Worm (Caenorhabditis elegans) whole organism, L1 larva: ENCODE data around the gene fah-1.

Experiments
- C16A3.4 ChIP-seq: fragments of 150-350 bp; optimal IDR thresholded peaks from 2 replicates; lab custom pipeline; 2014; ENCODE audit warnings: missing biosample characterization, missing genetic modification characterization
- fkh-10 ChIP-seq: sonication (generic microtip); optimal IDR thresholded peaks from 2 replicates; lab custom pipeline; 2017; ENCODE audit warnings: missing biosample characterization, missing genetic modification reagents, missing genetic modification characterization
- mef-2 ChIP-seq: fragments of 150-350 bp; optimal IDR thresholded peaks from 2 replicates; lab custom pipeline; 2014; ENCODE audit warnings: missing biosample characterization, missing genetic modification characterization
- nhr-11 ChIP-seq: fragments of 150-350 bp; optimal IDR thresholded peaks from 2 replicates; lab custom pipeline; 2014; ENCODE audit warnings: missing biosample characterization, missing genetic modification characterization
- unc-130 ChIP-seq: fragments of 150-350 bp; optimal IDR thresholded peaks from 2 replicates; lab custom pipeline; 2017; ENCODE audit warnings: missing biosample characterization, missing genetic modification characterization, inconsistent platforms

- TF ChIP-seq fkh-10 (GFP tag; lab: Kevin White, UChicago) (no peak), nhr-11 (no peak), C16A3.4 (no peak), mef-2 (tag; lab: Kevin White, UChicago) (no peak), unc-130 (tag; lab: Kevin White, UChicago) (no peak)
Observed at ce11 chrX:6468499-6468898, 19.8 kb upstream of the fah-1 start, which contains the start of gene C15B12.9.
